Fruit fly (Drosophila melanogaster): Measurements from ENCODE around the gene CAH1.

DNA sequence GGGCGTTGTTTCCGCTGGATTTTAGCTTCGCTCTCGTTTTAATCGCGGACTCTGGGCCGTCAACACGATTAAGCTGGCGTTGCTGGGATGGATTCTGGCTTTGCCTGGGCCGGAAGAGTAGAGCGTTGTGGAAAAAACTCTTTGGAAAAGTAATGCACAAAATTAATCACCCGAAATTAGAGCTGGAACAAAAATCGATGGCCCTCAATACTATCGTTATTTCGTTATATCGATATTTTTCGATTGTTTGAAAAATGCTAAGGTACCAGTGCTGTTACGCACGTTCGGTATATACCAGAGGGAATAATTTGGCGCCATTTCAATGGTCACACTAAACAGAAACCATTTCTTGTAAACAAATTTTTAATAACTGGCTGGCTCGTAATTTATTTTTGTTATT, 26.1 kb downstream of the CAH1 start, which contains the start of the genes Arpc1 and Orc5:
- TF ChIP-seq Myc (optimal IDR thresholded peaks at IDR 0.05): no peak
- no peak for TF ChIP-seq Sin3A (optimal IDR thresholded peaks at IDR 0.05)
- no peak for TF ChIP-seq ttk (optimal IDR thresholded peaks at IDR 0.05)
- TF ChIP-seq h (optimal IDR thresholded peaks at IDR 0.05): no peak
- TF ChIP-seq psq (optimal IDR thresholded peaks at IDR 0.05): no peak
- no peak for TF ChIP-seq insv (optimal IDR thresholded peaks at IDR 0.05)

All from Kc167 (cell line).